Fruit fly (Drosophila melanogaster) Kc167 (cell line): ENCODE data around the gene Fit2.

Experiments
- Myc ChIP-seq: fragments of >200 bp; optimal IDR thresholded peaks from 2 replicates; lab custom pipeline; 2017; ENCODE audit warnings: missing external identifiers
- h ChIP-seq: fragments of >200 bp; optimal IDR thresholded peaks from 3 replicates; lab custom pipeline; 2018; ENCODE audit warnings: missing external identifiers
- psq ChIP-seq: fragments of >200 bp; optimal IDR thresholded peaks from 2 replicates; lab custom pipeline; 2017; ENCODE audit warnings: missing external identifiers
- ttk ChIP-seq: sonication (Bioruptor generic); optimal IDR thresholded peaks from 2 replicates; lab custom pipeline; 2017; ENCODE audit warnings: missing external identifiers

dm6 chr3L:17052388-17052905, 28.3 kb downstream of the Fit2 start:
- TF ChIP-seq ttk (lab: Kevin White, UChicago), result no peak
- no peak for TF ChIP-seq Myc (lab: Kevin White, UChicago)
- TF ChIP-seq psq (lab: Kevin White, UChicago), result no peak
- TF ChIP-seq h (lab: Kevin White, UChicago), result no peak
